Fruit fly (Drosophila melanogaster): ENCODE data around the gene mRpL9.
A peak's percentile ranks its signal among the peaks of the same experiment; 100 is the strongest.

Gene mRpL9

dm6 chr3R:15292241-15293004 is 38.1 kb upstream of the mRpL9 start (continued):
- TF ChIP-seq CG1832 (GFP tag; optimal IDR thresholded peaks at IDR 0.05) (no peak), CG30020 (tag; optimal IDR thresholded peaks at IDR 0.05) (no peak), CG10654 (GFP tag; optimal IDR thresholded peaks at IDR 0.05) (no peak), cad (GFP tag; optimal IDR thresholded peaks at IDR 0.05) (no peak), CG7928 (GFP tag; optimal IDR thresholded peaks at IDR 0.05) (no peak), Sox102F (GFP tag; optimal IDR thresholded peaks at IDR 0.05) (no peak), Hsf (GFP tag; optimal IDR thresholded peaks at IDR 0.05) (no peak), jumu (GFP tag; optimal IDR thresholded peaks at IDR 0.05) (no peak), Nf-YC (tag; optimal IDR thresholded peaks at IDR 0.05) (no peak), CG1024 (GFP tag; IDR thresholded peaks at IDR 0.05) (no peak), CTCF (GFP tag; optimal IDR thresholded peaks at IDR 0.05) (no peak), zen2 (GFP tag; IDR thresholded peaks at IDR 0.05; ENCODE audit: partially characterized antibody) (no peak), CG17385 (GFP tag; optimal IDR thresholded peaks at IDR 0.05) (no peak), CG6689 (GFP tag; IDR thresholded peaks at IDR 0.05) (no peak), nau (GFP tag; optimal IDR thresholded peaks at IDR 0.05) (no peak), salm (tag; optimal IDR thresholded peaks at IDR 0.05) (no peak), CG10543 (GFP tag; optimal IDR thresholded peaks at IDR 0.05) (no peak), caup (GFP tag; optimal IDR thresholded peaks at IDR 0.05; ENCODE audit: severe bottlenecking) (no peak), MTF-1 (GFP tag; optimal IDR thresholded peaks at IDR 0.05; ENCODE audit: borderline replicate concordance) (no peak)

dm6 chr3R:15293005-15293877 is 37.3 kb upstream of the mRpL9 start:
- no peak for TF ChIP-seq CG9876 (GFP tag; optimal IDR thresholded peaks at IDR 0.05)
- no peak for TF ChIP-seq dysf (GFP tag; IDR thresholded peaks at IDR 0.05)
- no peak for TF ChIP-seq dimm (GFP tag; IDR thresholded peaks at IDR 0.05)
- TF ChIP-seq CG12942 (GFP tag; optimal IDR thresholded peaks at IDR 0.05), result no peak
- no peak for TF ChIP-seq CG9932 (GFP tag; IDR thresholded peaks at IDR 0.05)
- no peak for TF ChIP-seq CG33557 (GFP tag; optimal IDR thresholded peaks at IDR 0.05)
- TF ChIP-seq vfl (GFP tag; optimal IDR thresholded peaks at IDR 0.05), result peak; percentile 18
- no peak for TF ChIP-seq CG14441 (GFP tag; IDR thresholded peaks at IDR 0.05)
- TF ChIP-seq fu2 (GFP tag; optimal IDR thresholded peaks at IDR 0.05), result no peak
- TF ChIP-seq pita (GFP tag; optimal IDR thresholded peaks at IDR 0.05), result no peak
- peak; percentile 4 for TF ChIP-seq corto (GFP tag; optimal IDR thresholded peaks at IDR 0.05)
- peak; percentile 5 for TF ChIP-seq CG9817 (tag; optimal IDR thresholded peaks at IDR 0.05)
- peak; percentile 25 for TF ChIP-seq pnt (GFP tag; optimal IDR thresholded peaks at IDR 0.05)
- no peak for TF ChIP-seq YL-1 (GFP tag; optimal IDR thresholded peaks at IDR 0.05)
- TF ChIP-seq CG17359 (tag; optimal IDR thresholded peaks at IDR 0.05), result peak; percentile 41
- no peak for TF ChIP-seq CG2202 (tag; optimal IDR thresholded peaks at IDR 0.05)
- TF ChIP-seq nmo (GFP tag; optimal IDR thresholded peaks at IDR 0.05), result peak; percentile 42
- TF ChIP-seq D19B (GFP tag; optimal IDR thresholded peaks at IDR 0.05), result peak; percentile 53
- TF ChIP-seq CG13624 (GFP tag; optimal IDR thresholded peaks at IDR 0.05), result peak; percentile 29
- peak; percentile 58 for TF ChIP-seq gem (tag; optimal IDR thresholded peaks at IDR 0.05)
- no peak for TF ChIP-seq CG9609 (GFP tag; optimal IDR thresholded peaks at IDR 0.05)
- no peak for TF ChIP-seq crp (GFP tag; optimal IDR thresholded peaks at IDR 0.05)
- TF ChIP-seq lab (GFP tag; optimal IDR thresholded peaks at IDR 0.05), result peak; percentile 17
- TF ChIP-seq Oaz (GFP tag; IDR thresholded peaks at IDR 0.05), result no peak
- no peak for TF ChIP-seq ro (GFP tag; IDR thresholded peaks at IDR 0.05)
- TF ChIP-seq CG15696 (tag; optimal IDR thresholded peaks at IDR 0.05), result no peak
- peak; percentile 13 for TF ChIP-seq Dek (tag; optimal IDR thresholded peaks at IDR 0.05)
- peak; percentile 4 for TF ChIP-seq Bteb2 (GFP tag; optimal IDR thresholded peaks at IDR 0.05)
- peak; percentile 81 for TF ChIP-seq Med (GFP tag)
